Fruit fly (Drosophila melanogaster): ENCODE results near the gene CG9016.

- no peak for TF ChIP-seq insv (optimal IDR thresholded peaks at IDR 0.05)
- TF ChIP-seq ttk (optimal IDR thresholded peaks at IDR 0.05): no peak
- TF ChIP-seq h (optimal IDR thresholded peaks at IDR 0.05): no peak
- TF ChIP-seq Myc (optimal IDR thresholded peaks at IDR 0.05): no peak
- TF ChIP-seq psq (optimal IDR thresholded peaks at IDR 0.05): no peak
- TF ChIP-seq Sin3A (optimal IDR thresholded peaks at IDR 0.05): no peak
These were observed 32.9 kb downstream of the CG9016 start for dm6 chr2L:5890556-5890955.
